Worm (Caenorhabditis elegans): ENCODE results near the gene C15H11.13.

DNA sequence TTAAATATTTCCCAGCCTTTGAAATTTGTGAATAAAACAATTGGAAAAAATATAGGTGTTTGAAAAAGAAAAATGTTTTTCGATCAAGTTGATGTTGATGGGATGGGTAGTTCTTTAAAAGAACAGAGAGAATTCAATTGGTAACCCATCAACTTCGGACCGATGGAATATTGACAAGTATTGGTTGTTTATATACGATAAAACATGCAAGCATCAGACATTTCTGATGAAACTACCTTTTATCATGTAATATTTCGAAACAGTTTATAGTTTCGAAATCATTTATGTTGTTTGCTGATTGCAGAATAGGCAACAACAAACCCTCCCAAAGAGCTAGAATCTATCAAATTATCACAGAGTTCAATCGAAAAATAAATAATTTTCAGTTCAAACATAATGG lies 15.1 kb downstream of the C15H11.13 start:
- no peak for TF ChIP-seq mec-3 (tag; optimal IDR thresholded peaks at IDR 0.05; ENCODE audit: borderline replicate concordance)
- TF ChIP-seq dve-1 (tag; optimal IDR thresholded peaks at IDR 0.05), result no peak
- TF ChIP-seq elt-2 (tag; optimal IDR thresholded peaks at IDR 0.05), result no peak
- TF ChIP-seq pqm-1 (tag; optimal IDR thresholded peaks at IDR 0.05), result no peak
- no peak for TF ChIP-seq lim-6 (tag; optimal IDR thresholded peaks at IDR 0.05)
- no peak for TF ChIP-seq K09A11.1 (tag; optimal IDR thresholded peaks at IDR 0.05; ENCODE audit: insufficient read depth)
- no peak for TF ChIP-seq pat-9 (tag; optimal IDR thresholded peaks at IDR 0.05)
- no peak for TF ChIP-seq pha-4 (tag; optimal IDR thresholded peaks at IDR 0.05)

All from whole organism, late embryonic.